Fruit fly (Drosophila melanogaster) whole organism, adult: Measurements from ENCODE around the gene CG16800.

Experiments used
- CG5204 ChIP-seq: fragments of 200-800 bp; sonication (Bioruptor generic); optimal IDR thresholded peaks from 2 replicates; lab custom pipeline; 2016; ENCODE audit warnings: missing biosample characterization, missing genetic modification characterization
- CG7045 ChIP-seq: fragments of 200-800 bp; sonication (Bioruptor generic); optimal IDR thresholded peaks from 2 replicates; lab custom pipeline; 2017; ENCODE audit warnings: missing biosample characterization, mild to moderate bottlenecking, missing genetic modification characterization
- kay ChIP-seq: fragments of 200-800 bp; sonication (Bioruptor generic); peaks from one replicate; lab custom pipeline; 2016; ENCODE audit warnings: missing biosample characterization, missing genetic modification characterization, borderline replicate concordance

DNA sequence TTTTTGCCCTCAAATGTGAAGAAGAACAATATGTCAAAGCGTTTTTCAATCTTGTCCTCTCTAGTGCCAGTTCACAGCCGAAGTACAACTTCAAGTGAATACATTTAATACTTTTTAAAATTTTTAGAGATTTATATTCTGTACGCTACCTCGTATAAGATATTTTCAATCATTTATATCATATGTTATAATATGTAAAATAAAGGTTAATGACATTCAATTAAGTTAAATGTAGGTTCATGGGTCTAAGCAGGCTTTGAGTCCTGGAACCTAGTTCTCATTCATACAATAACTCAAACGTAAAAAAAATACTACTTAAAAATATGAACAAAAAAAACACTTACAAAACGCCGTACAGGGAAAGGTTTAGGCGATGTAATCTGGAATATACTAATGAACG is 45.6 kb upstream of the CG16800 start, which contains the start of gene ACXA:
- TF ChIP-seq CG5204 (GFP tag; lab: Kevin White, UChicago) = no peak
- no peak for TF ChIP-seq CG7045 (GFP tag; lab: Kevin White, UChicago)
- no peak for TF ChIP-seq kay
